Worm (Caenorhabditis elegans): ENCODE results near the gene ZK1058.9.

The ZK1058.9 gene

ce11 chrIII:3915705-3916104 is 10.3 kb downstream of the ZK1058.9 start:
- TF ChIP-seq hmg-11 (tag; optimal IDR thresholded peaks at IDR 0.05) = peak; percentile 20
- no peak for TF ChIP-seq fkh-10 (GFP tag; optimal IDR thresholded peaks at IDR 0.05)

ce11 chrIII:3914836-3915235 is 11.2 kb downstream of the ZK1058.9 start:
- TF ChIP-seq ceh-28 (tag; optimal IDR thresholded peaks at IDR 0.05) (no peak), lin-39 (tag; optimal IDR thresholded peaks at IDR 0.05) (peak; percentile 3)

ce11 chrIII:3914049-3914448 is 12.0 kb downstream of the ZK1058.9 start, which contains the start of gene pat-3:
pat-3 (minus strand) TSS chrIII:3914149.
- TF ChIP-seq hmg-11 (tag; optimal IDR thresholded peaks at IDR 0.05) (no peak), nhr-237 (tag; optimal IDR thresholded peaks at IDR 0.05) (no peak), egl-27 (tag; optimal IDR thresholded peaks at IDR 0.05) (no peak), unc-39 (tag; optimal IDR thresholded peaks at IDR 0.05) (no peak), ceh-16 (tag; optimal IDR thresholded peaks at IDR 0.05) (no peak), ztf-4 (tag; optimal IDR thresholded peaks at IDR 0.05) (no peak)

- TF ChIP-seq sea-2 (GFP tag; optimal IDR thresholded peaks at IDR 0.05) (no peak), elt-2 (tag; optimal IDR thresholded peaks at IDR 0.05) (peak; percentile 20), aly-2 (tag; optimal IDR thresholded peaks at IDR 0.05) (no peak), daf-12 (tag; optimal IDR thresholded peaks at IDR 0.05) (no peak), fos-1 (tag; optimal IDR thresholded peaks at IDR 0.05) (no peak), R02D3.7 (tag; optimal IDR thresholded peaks at IDR 0.05) (no peak), nfya-1 (tag; optimal IDR thresholded peaks at IDR 0.05; ENCODE audit: insufficient read depth) (peak; percentile 43), nhr-77 (tag; optimal IDR thresholded peaks at IDR 0.05) (no peak), nhr-11 (tag; optimal IDR thresholded peaks at IDR 0.05) (no peak), ama-1 (optimal IDR thresholded peaks at IDR 0.05) (peak; percentile 17), egl-5 (tag; optimal IDR thresholded peaks at IDR 0.05) (no peak), jun-1 (tag; optimal IDR thresholded peaks at IDR 0.05) (no peak), nhr-28 (tag; optimal IDR thresholded peaks at IDR 0.05) (no peak), hmg-11 (tag; optimal IDR thresholded peaks at IDR 0.05) (peak; percentile 41), ceh-9 (tag; optimal IDR thresholded peaks at IDR 0.05) (no peak), pha-4 (tag; optimal IDR thresholded peaks at IDR 0.05) (peak; percentile 29)
Observed at ce11 chrIII:3908205-3908604, 17.8 kb downstream of the ZK1058.9 start.

- TF ChIP-seq pqm-1 (tag; optimal IDR thresholded peaks at IDR 0.05) = no peak
Observed at ce11 chrIII:3907587-3907986, 18.4 kb downstream of the ZK1058.9 start, which contains the start of gene mmcm-1. mmcm-1 (minus strand) TSS chrIII:3907687.

DNA sequence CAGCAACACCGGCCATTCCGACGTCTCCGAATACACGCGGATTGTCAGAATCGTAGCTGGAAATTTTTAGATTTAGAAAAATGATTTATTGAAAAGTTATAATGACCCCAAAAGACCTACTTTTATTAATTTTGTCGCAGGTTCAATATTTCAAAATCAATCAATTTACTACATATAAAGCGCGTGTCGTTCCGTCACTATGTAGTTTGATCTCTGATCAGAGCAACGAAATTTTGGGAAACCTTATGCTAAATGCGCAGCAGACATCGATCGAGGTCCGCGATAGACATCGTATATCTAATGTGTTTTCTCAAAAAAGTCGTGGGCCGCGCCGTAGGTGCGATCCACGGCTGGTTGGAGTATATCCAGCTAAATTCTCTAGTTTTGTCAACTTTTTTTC is 19.5 kb downstream of the ZK1058.9 start:
- TF ChIP-seq daf-12 (tag; optimal IDR thresholded peaks at IDR 0.05) = no peak
- TF ChIP-seq nhr-77 (tag; optimal IDR thresholded peaks at IDR 0.05) = no peak
- TF ChIP-seq nhr-11 (tag; optimal IDR thresholded peaks at IDR 0.05) = no peak
- no peak for TF ChIP-seq mml-1 (tag; optimal IDR thresholded peaks at IDR 0.05)
- no peak for TF ChIP-seq tbx-2 (tag; optimal IDR thresholded peaks at IDR 0.05)
- no peak for TF ChIP-seq ceh-28 (tag; optimal IDR thresholded peaks at IDR 0.05)
- TF ChIP-seq elt-2 (tag; optimal IDR thresholded peaks at IDR 0.05) = no peak
- TF ChIP-seq nfya-1 (tag; optimal IDR thresholded peaks at IDR 0.05; ENCODE audit: insufficient read depth) = no peak
- no peak for TF ChIP-seq fos-1 (tag; optimal IDR thresholded peaks at IDR 0.05)
- no peak for TF ChIP-seq ztf-4 (tag; optimal IDR thresholded peaks at IDR 0.05)
- TF ChIP-seq fkh-10 (GFP tag; optimal IDR thresholded peaks at IDR 0.05) = no peak
- TF ChIP-seq skn-1 (tag; optimal IDR thresholded peaks at IDR 0.05) = no peak
- no peak for TF ChIP-seq ztf-11 (tag; optimal IDR thresholded peaks at IDR 0.05)
- no peak for TF ChIP-seq zag-1 (tag; optimal IDR thresholded peaks at IDR 0.05)
- no peak for TF ChIP-seq snpc-4 (tag; optimal IDR thresholded peaks at IDR 0.05)
- no peak for TF ChIP-seq pqm-1 (tag; optimal IDR thresholded peaks at IDR 0.05)
- no peak for TF ChIP-seq nhr-76 (tag; optimal IDR thresholded peaks at IDR 0.05)
- TF ChIP-seq ceh-16 (tag; optimal IDR thresholded peaks at IDR 0.05) = no peak
